Worm (Caenorhabditis elegans): Measurements from ENCODE around the gene C03B1.9.

Gene C03B1.9

DNA sequence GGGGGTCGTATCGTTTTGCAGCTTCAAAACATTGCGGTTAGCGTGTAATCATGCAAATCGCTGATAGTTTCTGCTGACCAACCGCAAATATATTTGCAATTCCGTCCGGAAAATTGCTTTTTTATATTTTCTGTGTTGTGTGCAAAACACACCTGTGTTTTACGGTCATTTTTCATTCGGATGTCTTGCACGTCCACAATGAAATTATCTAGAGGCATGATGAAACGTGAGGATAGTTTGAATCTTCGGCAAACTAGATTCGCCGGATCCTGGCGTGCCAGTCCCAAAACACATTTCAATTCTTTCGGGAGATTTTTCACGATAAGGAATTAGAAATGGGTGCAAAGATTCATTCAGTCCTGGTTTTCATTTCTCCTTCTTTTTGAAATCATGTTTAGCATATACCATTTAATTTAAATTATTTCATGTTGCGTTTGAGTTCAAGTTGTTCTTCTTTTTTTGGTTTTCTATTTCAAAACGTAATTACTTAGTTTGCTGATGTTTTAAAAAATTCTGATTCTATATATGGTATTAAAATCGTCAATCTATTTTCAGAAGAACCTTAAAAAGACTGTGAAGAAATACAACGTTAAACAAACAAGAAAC, 8.2 kb upstream of the C03B1.9 start, which contains the start of gene C03B1.5:
Gene C03B1.5 (plus strand): TSS at position 556 of the 606 bp plus-strand sequence.
- TF ChIP-seq pag-3 (tag; optimal IDR thresholded peaks at IDR 0.05; ENCODE audit: borderline replicate concordance) (no peak), pha-2 (tag; optimal IDR thresholded peaks at IDR 0.05) (no peak), dmd-4 (tag; optimal IDR thresholded peaks at IDR 0.05; ENCODE audit: borderline replicate concordance) (no peak), lim-6 (tag; optimal IDR thresholded peaks at IDR 0.05) (no peak), F13H6.1 (tag; optimal IDR thresholded peaks at IDR 0.05) (no peak), pat-9 (tag; optimal IDR thresholded peaks at IDR 0.05) (no peak), pros-1 (tag; optimal IDR thresholded peaks at IDR 0.05) (no peak), mec-3 (tag; optimal IDR thresholded peaks at IDR 0.05; ENCODE audit: borderline replicate concordance) (no peak), ceh-2 (tag; optimal IDR thresholded peaks at IDR 0.05) (no peak)

- TF ChIP-seq nfya-1 (tag; optimal IDR thresholded peaks at IDR 0.05): no peak
- TF ChIP-seq pha-2 (tag; optimal IDR thresholded peaks at IDR 0.05): no peak
Observed at ce11 chrX:6353763-6354162, 6.8 kb upstream of the C03B1.9 start.

ce11 chrX:6350016-6350415, 3.1 kb upstream of the C03B1.9 start, which contains the start of gene C03B1.6:
Gene C03B1.6 (plus strand): TSS chrX:6350316.
- no peak for TF ChIP-seq Y22D7AL.16 (tag; optimal IDR thresholded peaks at IDR 0.05)
- TF ChIP-seq zip-5 (tag; optimal IDR thresholded peaks at IDR 0.05): no peak
- TF ChIP-seq dmd-4 (tag; optimal IDR thresholded peaks at IDR 0.05; ENCODE audit: borderline replicate concordance): no peak
- TF ChIP-seq ceh-19 (GFP tag; optimal IDR thresholded peaks at IDR 0.05): no peak
- TF ChIP-seq sox-2 (GFP tag; IDR thresholded peaks at IDR 0.05): no peak
- TF ChIP-seq nhr-11 (tag; optimal IDR thresholded peaks at IDR 0.05): no peak
- TF ChIP-seq C08G9.2 (tag; optimal IDR thresholded peaks at IDR 0.05): no peak
- TF ChIP-seq mec-3 (tag; optimal IDR thresholded peaks at IDR 0.05; ENCODE audit: borderline replicate concordance): no peak
- TF ChIP-seq pros-1 (tag; optimal IDR thresholded peaks at IDR 0.05): no peak
- no peak for TF ChIP-seq ahr-1 (tag; optimal IDR thresholded peaks at IDR 0.05)
- no peak for TF ChIP-seq ceh-6 (GFP tag; optimal IDR thresholded peaks at IDR 0.05)
- TF ChIP-seq ref-2 (tag; optimal IDR thresholded peaks at IDR 0.05): no peak
- no peak for TF ChIP-seq ceh-2 (tag; optimal IDR thresholded peaks at IDR 0.05)

DNA sequence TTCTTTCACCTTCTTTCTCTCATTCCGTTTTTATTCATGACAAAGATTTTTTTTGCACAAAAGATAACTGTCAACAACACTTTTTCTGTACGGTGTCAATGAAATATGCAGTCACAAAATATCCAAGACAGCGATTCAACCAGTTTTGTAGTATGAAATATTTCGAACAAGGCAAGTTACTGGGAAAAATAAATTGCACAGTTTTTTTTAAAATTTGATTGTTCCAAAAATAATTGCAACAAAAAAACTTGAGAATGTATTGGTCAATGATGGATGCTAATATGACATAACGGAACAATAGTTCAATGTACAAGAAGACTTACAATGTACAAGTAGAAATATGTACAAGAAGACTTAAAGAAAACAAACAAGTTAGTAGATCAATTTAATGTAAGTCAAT, 1.1 kb downstream of the C03B1.9 start:
- TF ChIP-seq Y22D7AL.16 (tag; optimal IDR thresholded peaks at IDR 0.05): no peak
- TF ChIP-seq ceh-31 (tag; optimal IDR thresholded peaks at IDR 0.05): no peak
- TF ChIP-seq ceh-48 (tag; optimal IDR thresholded peaks at IDR 0.05): no peak
- no peak for TF ChIP-seq tbx-7 (tag; optimal IDR thresholded peaks at IDR 0.05)
- no peak for TF ChIP-seq lim-6 (tag; optimal IDR thresholded peaks at IDR 0.05)
- TF ChIP-seq hlh-30 (tag; optimal IDR thresholded peaks at IDR 0.05; ENCODE audit: insufficient read depth): no peak
- no peak for TF ChIP-seq hlh-13 (GFP tag; optimal IDR thresholded peaks at IDR 0.05)
- no peak for TF ChIP-seq lin-11 (tag; optimal IDR thresholded peaks at IDR 0.05)
- TF ChIP-seq K02D7.2 (tag; optimal IDR thresholded peaks at IDR 0.05): no peak
- TF ChIP-seq che-1 (tag; optimal IDR thresholded peaks at IDR 0.05): no peak
- no peak for TF ChIP-seq pat-9 (tag; optimal IDR thresholded peaks at IDR 0.05)
- no peak for TF ChIP-seq dve-1 (tag; optimal IDR thresholded peaks at IDR 0.05)
- TF ChIP-seq eyg-1 (tag; optimal IDR thresholded peaks at IDR 0.05): no peak
- no peak for TF ChIP-seq pag-3 (tag; optimal IDR thresholded peaks at IDR 0.05; ENCODE audit: borderline replicate concordance)

ce11 chrX:6341513-6341912, 5.4 kb downstream of the C03B1.9 start, which contains the start of gene C03B1.7:
Gene C03B1.7 (plus strand): TSS chrX:6341813.
- TF ChIP-seq K09A11.1 (tag; optimal IDR thresholded peaks at IDR 0.05; ENCODE audit: insufficient read depth) (no peak), syd-9 (tag; optimal IDR thresholded peaks at IDR 0.05) (no peak), ceh-34 (tag; optimal IDR thresholded peaks at IDR 0.05) (no peak), ceh-19 (GFP tag; optimal IDR thresholded peaks at IDR 0.05) (no peak), eyg-1 (tag; optimal IDR thresholded peaks at IDR 0.05) (no peak), F13H6.1 (tag; optimal IDR thresholded peaks at IDR 0.05) (no peak), gmeb-2 (tag; optimal IDR thresholded peaks at IDR 0.05) (no peak), tbx-7 (tag; optimal IDR thresholded peaks at IDR 0.05) (no peak), elt-2 (tag; optimal IDR thresholded peaks at IDR 0.05) (no peak), unc-55 (GFP tag; optimal IDR thresholded peaks at IDR 0.05) (no peak), ceh-45 (GFP tag; IDR thresholded peaks at IDR 0.05) (no peak), ttx-3 (tag; optimal IDR thresholded peaks at IDR 0.05) (no peak), madf-2 (tag; optimal IDR thresholded peaks at IDR 0.05) (no peak), ztf-16 (tag; optimal IDR thresholded peaks at IDR 0.05) (no peak), pqm-1 (tag; optimal IDR thresholded peaks at IDR 0.05) (no peak), dve-1 (tag; optimal IDR thresholded peaks at IDR 0.05) (no peak), ceh-31 (tag; optimal IDR thresholded peaks at IDR 0.05) (no peak)

All from whole organism, late embryonic.